Fruit fly (Drosophila melanogaster): ENCODE results near the gene Mst87F.

Mst87F gene

dm6 chr3R:13812736-13813250, 15.0 kb downstream of the Mst87F start, which contains the start of the genes tal-1A, tal-2A, tal-3A and tal-AA (continued):
- peak; percentile 36 for TF ChIP-seq CG15514 (GFP tag; optimal IDR thresholded peaks at IDR 0.05)
- TF ChIP-seq nau (GFP tag; optimal IDR thresholded peaks at IDR 0.05) = peak; percentile 47
- peak; percentile 14 for TF ChIP-seq grn (GFP tag; optimal IDR thresholded peaks at IDR 0.05)
- peak; percentile 76 for TF ChIP-seq sna (GFP tag; IDR thresholded peaks at IDR 0.05; ENCODE audit: partially characterized antibody)
- peak; percentile 29 for TF ChIP-seq fd64A (GFP tag; optimal IDR thresholded peaks at IDR 0.05)
- TF ChIP-seq stc (GFP tag; IDR thresholded peaks at IDR 0.05) = peak; percentile 4; the same call in 1 of the 2 replicates

DNA sequence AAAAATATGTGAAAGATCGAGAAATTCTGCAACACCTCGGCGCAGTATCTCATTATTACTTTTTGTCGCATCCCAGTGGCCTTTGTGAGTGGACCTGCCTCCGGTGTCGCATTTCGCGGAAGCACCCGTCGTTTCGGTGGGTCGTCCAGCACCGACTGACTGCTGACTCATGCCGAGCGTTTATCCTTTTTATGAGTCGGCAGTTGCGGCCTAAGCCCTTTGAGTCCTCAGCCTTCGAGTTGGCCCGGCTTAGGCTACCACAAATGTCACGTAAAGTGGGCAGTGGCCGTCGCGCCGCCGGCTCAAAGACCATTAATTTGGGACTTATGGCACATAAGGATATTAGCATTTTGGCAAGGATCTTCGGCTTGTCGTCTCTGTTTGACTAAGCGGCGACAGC, 16.1 kb downstream of the Mst87F start:
- peak; percentile 94 for TF ChIP-seq zen (tag; optimal IDR thresholded peaks at IDR 0.05)
- TF ChIP-seq Gsc (GFP tag; IDR thresholded peaks at IDR 0.05) = no peak
- no peak for TF ChIP-seq pros (GFP tag; optimal IDR thresholded peaks at IDR 0.05)
- no peak for TF ChIP-seq CG10565 (GFP tag; optimal IDR thresholded peaks at IDR 0.05)
- TF ChIP-seq dan (GFP tag; IDR thresholded peaks at IDR 0.05) = no peak
- TF ChIP-seq CG1792 (GFP tag; optimal IDR thresholded peaks at IDR 0.05) = no peak
- TF ChIP-seq cad (GFP tag; optimal IDR thresholded peaks at IDR 0.05) = peak; percentile 60
- TF ChIP-seq Aef1 (GFP tag; IDR thresholded peaks at IDR 0.05) = no peak
- no peak for TF ChIP-seq crol (GFP tag; IDR thresholded peaks at IDR 0.05)
- TF ChIP-seq tna (GFP tag; IDR thresholded peaks at IDR 0.05; ENCODE audit: partially characterized antibody) = no peak
- TF ChIP-seq tll (GFP tag; optimal IDR thresholded peaks at IDR 0.05) = peak in 1 of 2 experiments; percentile 95

dm6 chr3R:13810308-13810707, 17.5 kb downstream of the Mst87F start:
- TF ChIP-seq exex (tag; optimal IDR thresholded peaks at IDR 0.05) = no peak
- no peak for TF ChIP-seq Nf-YA (GFP tag; IDR thresholded peaks at IDR 0.05)
- TF ChIP-seq HLH4C (GFP tag; IDR thresholded peaks at IDR 0.05; ENCODE audit: partially characterized antibody) = no peak
- no peak for TF ChIP-seq CG14965 (GFP tag; optimal IDR thresholded peaks at IDR 0.05; ENCODE audit: borderline replicate concordance)
- TF ChIP-seq CG15696 (tag; optimal IDR thresholded peaks at IDR 0.05) = no peak
- TF ChIP-seq Hsf (GFP tag; optimal IDR thresholded peaks at IDR 0.05) = no peak
- TF ChIP-seq CG2116 (GFP tag; optimal IDR thresholded peaks at IDR 0.05) = no peak
- TF ChIP-seq salm (tag; optimal IDR thresholded peaks at IDR 0.05) = no peak

- TF ChIP-seq CG8359 (GFP tag; optimal IDR thresholded peaks at IDR 0.05; ENCODE audit: borderline replicate concordance) = no peak
- TF ChIP-seq h (optimal IDR thresholded peaks at IDR 0.05) = no peak
- no peak for TF ChIP-seq CG12071 (GFP tag; optimal IDR thresholded peaks at IDR 0.05)
- peak; percentile 76 for TF ChIP-seq twi (tag; optimal IDR thresholded peaks at IDR 0.05)
- TF ChIP-seq CG15479 (GFP tag; optimal IDR thresholded peaks at IDR 0.05) = peak; percentile 79
- no peak for TF ChIP-seq CG6813 (GFP tag; optimal IDR thresholded peaks at IDR 0.05)
- no peak for TF ChIP-seq ind (GFP tag; optimal IDR thresholded peaks at IDR 0.05)
- TF ChIP-seq CG11247 (GFP tag; IDR thresholded peaks at IDR 0.05) = no peak
These were observed 18.5 kb downstream of the Mst87F start for dm6 chr3R:13809261-13809660.

dm6 chr3R:13807906-13808305, 19.9 kb downstream of the Mst87F start:
- TF ChIP-seq CG17361 (GFP tag; IDR thresholded peaks at IDR 0.05) = 0 out of 3 replicates have a peak, but pooled peaks have one; percentile 18
- peak; percentile 14 for TF ChIP-seq nmo (GFP tag; optimal IDR thresholded peaks at IDR 0.05)
- 0 out of 2 replicates have a peak, but pooled peaks have one; percentile 45 for TF ChIP-seq Drgx (GFP tag; IDR thresholded peaks at IDR 0.05)
- no peak for TF ChIP-seq CG3995 (GFP tag; optimal IDR thresholded peaks at IDR 0.05)
- no peak for TF ChIP-seq Chrac-16 (GFP tag; optimal IDR thresholded peaks at IDR 0.05)
- TF ChIP-seq CG43689 (GFP tag; IDR thresholded peaks at IDR 0.05) = no peak
- TF ChIP-seq dmrt11E (tag; optimal IDR thresholded peaks at IDR 0.05) = no peak
- TF ChIP-seq lola (GFP tag; optimal IDR thresholded peaks at IDR 0.05) = no peak
- no peak for TF ChIP-seq Usf (GFP tag; optimal IDR thresholded peaks at IDR 0.05)
- TF ChIP-seq CG1832 (GFP tag; optimal IDR thresholded peaks at IDR 0.05) = no peak
- TF ChIP-seq Meics (GFP tag; optimal IDR thresholded peaks at IDR 0.05) = no peak
- peak in 1 of 2 experiments; percentile 38 for TF ChIP-seq bsh (GFP tag; optimal IDR thresholded peaks at IDR 0.05)
